Worm (Caenorhabditis elegans): ENCODE measurements around the gene cysl-1.

cysl-1 gene

ce11 chrX:9999599-10000201 is 45.4 kb upstream of the cysl-1 start (continued):
- no peak for TF ChIP-seq unc-30 (tag; optimal IDR thresholded peaks at IDR 0.05)
- peak in 1 of 2 experiments; percentile 24 for TF ChIP-seq ztf-11 (tag; optimal IDR thresholded peaks at IDR 0.05)
- TF ChIP-seq sptf-1 (tag; optimal IDR thresholded peaks at IDR 0.05), result no peak
- no peak for TF ChIP-seq hlh-4 (tag; optimal IDR thresholded peaks at IDR 0.05)
- peak; percentile 31 for TF ChIP-seq snpc-4 (tag; optimal IDR thresholded peaks at IDR 0.05)
- peak; percentile 79 for TF ChIP-seq swsn-7 (tag; optimal IDR thresholded peaks at IDR 0.05)
- peak; percentile 58 for TF ChIP-seq grh-1 (GFP tag; IDR thresholded peaks at IDR 0.05)
- peak; percentile 39 for TF ChIP-seq skn-1 (tag; optimal IDR thresholded peaks at IDR 0.05)
- TF ChIP-seq alr-1 (tag; optimal IDR thresholded peaks at IDR 0.05; ENCODE audit: borderline replicate concordance), result no peak
- peak in 2 of 3 experiments; percentile 21 to 25 for TF ChIP-seq dpl-1 (GFP tag; optimal IDR thresholded peaks at IDR 0.05)
- TF ChIP-seq nhr-71 (tag; optimal IDR thresholded peaks at IDR 0.05), result peak; percentile 86
- TF ChIP-seq ama-1 (optimal IDR thresholded peaks at IDR 0.05), result no peak
- peak; percentile 57 for TF ChIP-seq fkh-4 (tag; optimal IDR thresholded peaks at IDR 0.05; ENCODE audit: borderline replicate concordance)
- TF ChIP-seq lin-39 (tag; optimal IDR thresholded peaks at IDR 0.05), result no peak
- no peak for TF ChIP-seq lin-15B (tag; optimal IDR thresholded peaks at IDR 0.05)
- peak; percentile 62 to 72 for TF ChIP-seq lsy-2 (tag; optimal IDR thresholded peaks at IDR 0.05)
- no peak for TF ChIP-seq pqm-1 (tag; optimal IDR thresholded peaks at IDR 0.05)
- TF ChIP-seq C34B4.2 (tag; optimal IDR thresholded peaks at IDR 0.05), result no peak
- peak; percentile 71 for TF ChIP-seq xbp-1 (tag; optimal IDR thresholded peaks at IDR 0.05)
- TF ChIP-seq nhr-20 (tag; optimal IDR thresholded peaks at IDR 0.05), result peak; percentile 77
- no peak for TF ChIP-seq nhr-84 (tag; optimal IDR thresholded peaks at IDR 0.05)
- TF ChIP-seq aha-1 (tag; optimal IDR thresholded peaks at IDR 0.05), result no peak
- TF ChIP-seq ceh-82 (tag; optimal IDR thresholded peaks at IDR 0.05), result peak; percentile 27 to 75 (median 36)
- TF ChIP-seq Y116A8C.19 (tag; optimal IDR thresholded peaks at IDR 0.05; ENCODE audit: borderline replicate concordance), result no peak
- TF ChIP-seq lin-35 (GFP tag; optimal IDR thresholded peaks at IDR 0.05), result peak; percentile 33 to 57
- peak; percentile 58 for TF ChIP-seq blmp-1 (tag; optimal IDR thresholded peaks at IDR 0.05)
- TF ChIP-seq mep-1 (tag; optimal IDR thresholded peaks at IDR 0.05), result peak; percentile 70
- peak; percentile 88 for TF ChIP-seq fkh-8 (tag; optimal IDR thresholded peaks at IDR 0.05)
- TF ChIP-seq nhr-47 (tag; optimal IDR thresholded peaks at IDR 0.05), result peak; percentile 74
- no peak for TF ChIP-seq vab-15 (tag; optimal IDR thresholded peaks at IDR 0.05)
- TF ChIP-seq sup-37 (GFP tag; optimal IDR thresholded peaks at IDR 0.05), result peak; percentile 4
- peak; percentile 54 for TF ChIP-seq egl-13 (tag; optimal IDR thresholded peaks at IDR 0.05)
- TF ChIP-seq sox-4 (tag; optimal IDR thresholded peaks at IDR 0.05), result no peak
- peak; percentile 98 for TF ChIP-seq lin-14 (GFP tag; optimal IDR thresholded peaks at IDR 0.05)
- TF ChIP-seq hpl-2 (GFP tag; optimal IDR thresholded peaks at IDR 0.05), result no peak
- TF ChIP-seq nhr-90 (tag; optimal IDR thresholded peaks at IDR 0.05; ENCODE audit: poor library complexity), result peak; percentile 38
- TF ChIP-seq nhr-28 (tag; optimal IDR thresholded peaks at IDR 0.05), result no peak
- peak in 1 of 2 experiments; percentile 28 for TF ChIP-seq egl-27 (tag; optimal IDR thresholded peaks at IDR 0.05)
- TF ChIP-seq aly-2 (tag; optimal IDR thresholded peaks at IDR 0.05), result no peak
- no peak for TF ChIP-seq efl-3 (GFP tag; optimal IDR thresholded peaks at IDR 0.05)
- peak in 1 of 2 experiments; percentile 76 for TF ChIP-seq mdl-1 (tag; optimal IDR thresholded peaks at IDR 0.05)
- peak; percentile 45 to 50 for TF ChIP-seq efl-1 (optimal IDR thresholded peaks at IDR 0.05)
- TF ChIP-seq efl-1 (GFP tag; optimal IDR thresholded peaks at IDR 0.05 in 1 of 2), result peak; percentile 9 to 94
- TF ChIP-seq zag-1 (tag; optimal IDR thresholded peaks at IDR 0.05), result no peak
- TF ChIP-seq tbx-2 (tag; optimal IDR thresholded peaks at IDR 0.05), result peak; percentile 68
- TF ChIP-seq nhr-76 (tag; optimal IDR thresholded peaks at IDR 0.05), result no peak
- peak; percentile 30 for TF ChIP-seq lin-13 (GFP tag; optimal IDR thresholded peaks at IDR 0.05)
- no peak for TF ChIP-seq mef-2 (tag; optimal IDR thresholded peaks at IDR 0.05)
- TF ChIP-seq nhr-12 (tag; optimal IDR thresholded peaks at IDR 0.05), result no peak
- peak; percentile 95 for TF ChIP-seq ceh-8 (GFP tag; optimal IDR thresholded peaks at IDR 0.05)

All from whole organism, L1 larva.